Fruit fly (Drosophila melanogaster): ENCODE results near the gene Klp31E.

Gene Klp31E

dm6 chr2L:10468388-10468787, 54.6 kb downstream of the Klp31E start (continued):
- no peak for TF ChIP-seq CG13287 (GFP tag; IDR thresholded peaks at IDR 0.05; ENCODE audit: partially characterized antibody)
- peak; percentile 76 for TF ChIP-seq Ptx1 (GFP tag; IDR thresholded peaks at IDR 0.05)
- TF ChIP-seq grau (tag; optimal IDR thresholded peaks at IDR 0.05), result peak; percentile 61
- no peak for TF ChIP-seq maf-S (GFP tag; optimal IDR thresholded peaks at IDR 0.05)
- no peak for TF ChIP-seq luna (GFP tag; optimal IDR thresholded peaks at IDR 0.05)
- peak; percentile 41 for TF ChIP-seq Asciz (GFP tag; optimal IDR thresholded peaks at IDR 0.05)
- peak; percentile 15 for TF ChIP-seq CG7556 (GFP tag; optimal IDR thresholded peaks at IDR 0.05)
- no peak for TF ChIP-seq ab (GFP tag; optimal IDR thresholded peaks at IDR 0.05)
- TF ChIP-seq Tbp (GFP tag; optimal IDR thresholded peaks at IDR 0.05), result no peak
- peak; percentile 50 for TF ChIP-seq CG12071 (GFP tag; optimal IDR thresholded peaks at IDR 0.05)
- 0 out of 2 replicates have a peak, but pooled peaks have one; percentile 9 for TF ChIP-seq Nf-YA (GFP tag; IDR thresholded peaks at IDR 0.05)
- TF ChIP-seq gce (GFP tag; IDR thresholded peaks at IDR 0.05), result peak; percentile 45; the same call in 1 of the 3 replicates
- peak; percentile 61 for TF ChIP-seq Taf1 (GFP tag; IDR thresholded peaks at IDR 0.05)
- peak; percentile 81 for TF ChIP-seq CG11456 (GFP tag; IDR thresholded peaks at IDR 0.05)
- no peak for TF ChIP-seq CG4282 (GFP tag; optimal IDR thresholded peaks at IDR 0.05)
- TF ChIP-seq CG6765 (GFP tag; optimal IDR thresholded peaks at IDR 0.05), result peak; percentile 32
- peak; percentile 62 for TF ChIP-seq Meics (GFP tag; optimal IDR thresholded peaks at IDR 0.05)
- TF ChIP-seq HLH54F (GFP tag; optimal IDR thresholded peaks at IDR 0.05), result peak; percentile 24
- no peak for TF ChIP-seq CG12236 (GFP tag; optimal IDR thresholded peaks at IDR 0.05)
- no peak for TF ChIP-seq Scr (GFP tag; IDR thresholded peaks at IDR 0.05; ENCODE audit: partially characterized antibody)
- TF ChIP-seq D (optimal IDR thresholded peaks at IDR 0.05), result no peak
- TF ChIP-seq D (GFP tag; optimal IDR thresholded peaks at IDR 0.05), result peak; percentile 26
- TF ChIP-seq jing (GFP tag; optimal IDR thresholded peaks at IDR 0.05), result peak; percentile 14
- peak; percentile 55; the same call in 1 of the 3 replicates for TF ChIP-seq ken (GFP tag; IDR thresholded peaks at IDR 0.05)
- peak; percentile 45; the same call in 1 of the 3 replicates for TF ChIP-seq CG14050 (GFP tag; IDR thresholded peaks at IDR 0.05)
- no peak for TF ChIP-seq CG1792 (GFP tag; optimal IDR thresholded peaks at IDR 0.05)
- TF ChIP-seq CG7271 (tag; optimal IDR thresholded peaks at IDR 0.05), result no peak
- no peak for TF ChIP-seq Atf3 (GFP tag; optimal IDR thresholded peaks at IDR 0.05)
- TF ChIP-seq Mrtf (GFP tag; IDR thresholded peaks at IDR 0.05), result peak; percentile 70
- TF ChIP-seq CG12744 (GFP tag; optimal IDR thresholded peaks at IDR 0.05), result no peak
- TF ChIP-seq fd96Cb (tag; optimal IDR thresholded peaks at IDR 0.05), result peak; percentile 48
- TF ChIP-seq CG17912 (GFP tag; optimal IDR thresholded peaks at IDR 0.05), result no peak
- no peak for TF ChIP-seq hb (GFP tag; IDR thresholded peaks at IDR 0.05; ENCODE audit: partially characterized antibody)
- no peak for TF ChIP-seq jigr1 (GFP tag; IDR thresholded peaks at IDR 0.05)
- no peak for TF ChIP-seq CrebB (tag; optimal IDR thresholded peaks at IDR 0.05)
- TF ChIP-seq Blimp-1 (GFP tag; optimal IDR thresholded peaks at IDR 0.05), result peak; percentile 59
- peak; percentile 56; the same call in 1 of the 2 replicates for TF ChIP-seq dati (GFP tag; IDR thresholded peaks at IDR 0.05)
- peak; percentile 65 for TF ChIP-seq unpg (GFP tag; optimal IDR thresholded peaks at IDR 0.05)
- TF ChIP-seq Chrac-16 (GFP tag; optimal IDR thresholded peaks at IDR 0.05), result peak; percentile 25
- peak; percentile 16 for TF ChIP-seq pnt (GFP tag; optimal IDR thresholded peaks at IDR 0.05)
- no peak for TF ChIP-seq Sry-β (GFP tag; optimal IDR thresholded peaks at IDR 0.05)
- TF ChIP-seq Eip74EF (GFP tag; optimal IDR thresholded peaks at IDR 0.05), result peak in 1 of 2 experiments; percentile 3
- TF ChIP-seq pzg (GFP tag; optimal IDR thresholded peaks at IDR 0.05), result no peak
- no peak for TF ChIP-seq HLHmδ (GFP tag; optimal IDR thresholded peaks at IDR 0.05)
- no peak for TF ChIP-seq CG7745 (tag; optimal IDR thresholded peaks at IDR 0.05)
- TF ChIP-seq vfl (GFP tag; optimal IDR thresholded peaks at IDR 0.05), result no peak
- TF ChIP-seq klu (GFP tag; IDR thresholded peaks at IDR 0.05), result no peak
- TF ChIP-seq CG4707 (GFP tag; optimal IDR thresholded peaks at IDR 0.05), result no peak
- 0 out of 3 replicates have a peak, but pooled peaks have one; percentile 46 for TF ChIP-seq Optix (GFP tag; IDR thresholded peaks at IDR 0.05)
- peak; percentile 56 for TF ChIP-seq sisA (GFP tag; IDR thresholded peaks at IDR 0.05)
- no peak for TF ChIP-seq tx (GFP tag; optimal IDR thresholded peaks at IDR 0.05)

All from whole organism, embryonic.